Worm (Caenorhabditis elegans) whole organism, dauer: ENCODE results near the gene sre-2.

ENCODE experiments used
- unc-62 ChIP-seq: sonication (generic microtip); optimal IDR thresholded peaks from 2 replicates; lab custom pipeline; 2017; ENCODE audit warnings: missing biosample characterization, missing genetic modification reagents, missing genetic modification characterization

Gene sre-2

ce11 chrII:8102041-8102440 lies at the start of gene sre-2:
Gene sre-2 (minus strand): TSS chrII:8102141.
- TF ChIP-seq unc-62 (GFP tag; lab: Kevin White, UChicago), result no peak

- TF ChIP-seq unc-62 (GFP tag; lab: Kevin White, UChicago), result no peak
Measured at ce11 chrII:8149930-8150329, 48.0 kb upstream of the sre-2 start, which contains the start of gene F10B5.3. Gene F10B5.3 (minus strand): TSS chrII:8150030.

ce11 chrII:8144543-8144942 lies 42.6 kb upstream of the sre-2 start, which contains the start of gene F10B5.2:
Gene F10B5.2 (plus strand): TSS chrII:8144762.
- TF ChIP-seq unc-62 (GFP tag; lab: Kevin White, UChicago), result no peak

- TF ChIP-seq unc-62 (GFP tag; lab: Kevin White, UChicago), result no peak
Measured at ce11 chrII:8143278-8143931, 41.5 kb upstream of the sre-2 start, which contains the start of the genes ints-11 and rpl-10. Gene ints-11 (minus strand): TSS chrII:8143478. Gene rpl-10 (plus strand): TSS chrII:8143881.

ce11 chrII:8141135-8141534 lies 39.2 kb upstream of the sre-2 start:
- no peak for TF ChIP-seq unc-62 (GFP tag; lab: Kevin White, UChicago)

ce11 chrII:8138015-8138546 lies 36.1 kb upstream of the sre-2 start, which contains the start of gene cdc-48.2:
Gene cdc-48.2 (plus strand): TSS chrII:8138496.
- no peak for TF ChIP-seq unc-62 (GFP tag; lab: Kevin White, UChicago)

- TF ChIP-seq unc-62 (GFP tag; lab: Kevin White, UChicago), result no peak
Measured at ce11 chrII:8137379-8137778, 35.4 kb upstream of the sre-2 start.

- no peak for TF ChIP-seq unc-62 (GFP tag; lab: Kevin White, UChicago)
Measured at ce11 chrII:8136818-8137217, 34.9 kb upstream of the sre-2 start, which contains the start of gene ctns-1. Gene ctns-1 (minus strand): TSS chrII:8136918.

ce11 chrII:8135953-8136352 lies 34.0 kb upstream of the sre-2 start:
- TF ChIP-seq unc-62 (GFP tag; lab: Kevin White, UChicago), result no peak

ce11 chrII:8131413-8131966 lies 29.5 kb upstream of the sre-2 start:
- TF ChIP-seq unc-62 (GFP tag; lab: Kevin White, UChicago), result no peak

- TF ChIP-seq unc-62 (GFP tag; lab: Kevin White, UChicago), result no peak
Measured at ce11 chrII:8130792-8131191, 28.9 kb upstream of the sre-2 start.

- TF ChIP-seq unc-62 (GFP tag; lab: Kevin White, UChicago), result no peak
Measured at ce11 chrII:8129495-8130010, 27.6 kb upstream of the sre-2 start, which contains the start of gene ulp-4. Gene ulp-4 (plus strand): TSS chrII:8129960.

ce11 chrII:8129040-8129387 lies 27.1 kb upstream of the sre-2 start:
- no peak for TF ChIP-seq unc-62 (GFP tag; lab: Kevin White, UChicago)

ce11 chrII:8128273-8129039 lies 26.5 kb upstream of the sre-2 start:
- TF ChIP-seq unc-62 (GFP tag; lab: Kevin White, UChicago), result no peak

ce11 chrII:8127794-8128193 lies 25.9 kb upstream of the sre-2 start:
- TF ChIP-seq unc-62 (GFP tag; lab: Kevin White, UChicago), result no peak

- no peak for TF ChIP-seq unc-62 (GFP tag; lab: Kevin White, UChicago)
Measured at ce11 chrII:8127290-8127689, 25.3 kb upstream of the sre-2 start.
